Fruit fly (Drosophila melanogaster): ENCODE measurements around the gene MED1.

The MED1 gene

DNA sequence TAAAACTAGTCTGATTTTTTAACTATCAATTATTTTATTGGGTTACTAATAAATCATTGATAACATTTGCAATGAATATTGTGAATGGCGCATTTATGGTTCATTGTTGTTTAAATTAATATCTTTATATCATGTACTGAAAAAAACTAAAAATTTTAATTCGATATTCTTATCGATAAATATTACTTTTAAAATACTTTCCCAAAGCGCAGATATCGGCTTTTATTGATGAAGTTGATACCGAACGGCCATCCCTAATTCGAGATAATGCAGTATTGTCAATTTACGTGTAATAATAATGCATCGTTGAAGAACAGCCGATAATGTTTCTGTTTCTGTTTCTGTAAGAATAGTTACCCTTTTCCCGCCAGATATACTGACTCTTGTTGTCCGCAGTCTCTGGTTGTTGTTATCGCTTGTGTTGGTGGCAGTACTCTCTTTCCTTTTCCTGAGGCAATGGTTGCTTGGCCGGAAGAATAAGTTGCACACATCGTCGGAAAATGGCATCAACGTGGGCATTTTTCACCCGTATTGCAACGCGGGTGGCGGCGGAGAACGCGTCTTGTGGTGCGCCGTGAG lies 8.1 kb downstream of the MED1 start (continued):
- TF ChIP-seq CG14965 (GFP tag; optimal IDR thresholded peaks at IDR 0.05; ENCODE audit: borderline replicate concordance) (no peak), bbx (GFP tag; IDR thresholded peaks at IDR 0.05; ENCODE audit: partially characterized antibody) (peak; percentile 71; the same call in 1 of the 2 replicates), CG34224 (GFP tag; IDR thresholded peaks at IDR 0.05; ENCODE audit: partially characterized antibody) (peak; percentile 72), CG7271 (tag; optimal IDR thresholded peaks at IDR 0.05) (no peak), Nf-YB (GFP tag; optimal IDR thresholded peaks at IDR 0.05) (no peak), CG16779 (GFP tag; IDR thresholded peaks at IDR 0.05) (no peak), toy (GFP tag; IDR thresholded peaks at IDR 0.05) (no peak), sim (GFP tag; IDR thresholded peaks at IDR 0.05) (no peak), phol (tag; optimal IDR thresholded peaks at IDR 0.05) (no peak), CG17829 (tag; optimal IDR thresholded peaks at IDR 0.05) (peak; percentile 23), Sry-δ (GFP tag; optimal IDR thresholded peaks at IDR 0.05) (peak; percentile 82), bab2 (GFP tag; optimal IDR thresholded peaks at IDR 0.05) (no peak), Deaf1 (tag; optimal IDR thresholded peaks at IDR 0.05) (no peak), CG6175 (GFP tag; IDR thresholded peaks at IDR 0.05) (no peak), TFAM (GFP tag; optimal IDR thresholded peaks at IDR 0.05) (no peak), CkIIα-i1 (GFP tag; IDR thresholded peaks at IDR 0.05) (no peak), Ptx1 (GFP tag; IDR thresholded peaks at IDR 0.05) (no peak), CG7372 (GFP tag; IDR thresholded peaks at IDR 0.05) (no peak), Camta (GFP tag; optimal IDR thresholded peaks at IDR 0.05) (no peak), HLH4C (GFP tag; IDR thresholded peaks at IDR 0.05; ENCODE audit: partially characterized antibody) (peak; percentile 68), Bdp1 (GFP tag; optimal IDR thresholded peaks at IDR 0.05) (no peak), CG14860 (GFP tag; IDR thresholded peaks at IDR 0.05; ENCODE audit: partially characterized antibody) (no peak; the same call in 1 of the 3 replicates), CG2120 (GFP tag; optimal IDR thresholded peaks at IDR 0.05) (no peak), HmgD (GFP tag; optimal IDR thresholded peaks at IDR 0.05) (no peak), CG2875 (GFP tag; optimal IDR thresholded peaks at IDR 0.05) (no peak), CG7987 (GFP tag; optimal IDR thresholded peaks at IDR 0.05) (no peak), Ets97D (GFP tag; optimal IDR thresholded peaks at IDR 0.05) (peak; percentile 19), abd-A (tag; optimal IDR thresholded peaks at IDR 0.05) (no peak), ftz-f1 (GFP tag; optimal IDR thresholded peaks at IDR 0.05) (no peak), CG11085 (GFP tag; IDR thresholded peaks at IDR 0.05) (no peak), dm (GFP tag; optimal IDR thresholded peaks at IDR 0.05) (peak; percentile 5), dpn (GFP tag; optimal IDR thresholded peaks at IDR 0.05) (no peak), B-H1 (GFP tag; IDR thresholded peaks at IDR 0.05) (no peak), CG1529 (GFP tag; optimal IDR thresholded peaks at IDR 0.05) (no peak), CG17912 (GFP tag; optimal IDR thresholded peaks at IDR 0.05) (no peak), CG18262 (tag; optimal IDR thresholded peaks at IDR 0.05) (no peak), klu (GFP tag; IDR thresholded peaks at IDR 0.05) (no peak), Pdp1 (GFP tag; optimal IDR thresholded peaks at IDR 0.05) (no peak), seq (GFP tag; IDR thresholded peaks at IDR 0.05) (no peak), wdn (GFP tag; IDR thresholded peaks at IDR 0.05) (no peak), CG16813 (GFP tag; IDR thresholded peaks at IDR 0.05; ENCODE audit: partially characterized antibody) (peak; percentile 69), NK7.1 (GFP tag; optimal IDR thresholded peaks at IDR 0.05) (no peak), YL-1 (GFP tag; optimal IDR thresholded peaks at IDR 0.05) (peak; percentile 40), fd96Cb (tag; optimal IDR thresholded peaks at IDR 0.05) (no peak), sob (GFP tag; IDR thresholded peaks at IDR 0.05) (no peak), Bteb2 (GFP tag; optimal IDR thresholded peaks at IDR 0.05) (no peak), E2f1 (GFP tag; IDR thresholded peaks at IDR 0.05) (no peak), chm (GFP tag; IDR thresholded peaks at IDR 0.05) (no peak), CG4820 (GFP tag; optimal IDR thresholded peaks at IDR 0.05) (no peak), Dp (GFP tag; optimal IDR thresholded peaks at IDR 0.05) (peak; percentile 33), vfl (GFP tag; optimal IDR thresholded peaks at IDR 0.05) (no peak)
